Fruit fly (Drosophila melanogaster) whole organism, embryonic: ENCODE results near the gene Pits.

Experiments used
- ATbp ChIP-seq: fragments of 200-800 bp; sonication (Bioruptor generic); optimal IDR thresholded peaks from 2 replicates; lab custom pipeline; 2017; ENCODE audit warnings: missing biosample characterization, mild to moderate bottlenecking, missing genetic modification characterization, missing genetic modification reagents
- Adf1 ChIP-seq: fragments of 200-800 bp; sonication (Bioruptor generic); IDR thresholded peaks from 2 replicates; pipeline ENCODE4 v1.3.6; 2022; ENCODE audit warnings: missing biosample characterization, missing genetic modification characterization
- Aef1 ChIP-seq: fragments of 200-800 bp; sonication (Bioruptor generic); IDR thresholded peaks from 3 replicates; pipeline ENCODE4 v1.3.6; 2022; ENCODE audit warnings: missing biosample characterization, missing genetic modification characterization
- Atf6 ChIP-seq: fragments of 200-800 bp; sonication (Bioruptor generic); IDR thresholded peaks from 2 replicates; pipeline ENCODE4 v1.3.6; 2022; ENCODE audit warnings: missing biosample characterization, missing genetic modification characterization
- Bgb ChIP-seq: fragments of 200-800 bp; sonication (Bioruptor generic); IDR thresholded peaks from 2 replicates; pipeline ENCODE4 v1.3.6; 2022; ENCODE audit warnings: missing biosample characterization, missing genetic modification characterization; ENCODE audit not compliant: partially characterized antibody
- CG11456 ChIP-seq: fragments of 200-800 bp; sonication (Bioruptor generic); IDR thresholded peaks from 3 replicates; pipeline ENCODE4 v1.3.6; 2022; ENCODE audit warnings: missing biosample characterization, missing genetic modification characterization
- CG12104 ChIP-seq: fragments of 200-800 bp; sonication (Bioruptor generic); optimal IDR thresholded peaks from 3 replicates; lab custom pipeline; 2016; ENCODE audit warnings: missing biosample characterization, missing genetic modification characterization
- CG12299 ChIP-seq: fragments of 200-800 bp; sonication (Bioruptor generic); optimal IDR thresholded peaks from 2 replicates; lab custom pipeline; 2018; ENCODE audit warnings: missing biosample characterization, mild to moderate bottlenecking, missing genetic modification characterization
- CG12744 ChIP-seq: fragments of 200-800 bp; sonication (Bioruptor generic); optimal IDR thresholded peaks from 2 replicates; lab custom pipeline; 2016; ENCODE audit warnings: missing biosample characterization, missing genetic modification characterization
- CG13287 ChIP-seq: fragments of 200-800 bp; sonication (Bioruptor generic); IDR thresholded peaks from 2 replicates; pipeline ENCODE4 v1.3.6; 2022; ENCODE audit warnings: missing biosample characterization, missing genetic modification characterization; ENCODE audit not compliant: partially characterized antibody
- CG13624 ChIP-seq: fragments of 200-800 bp; sonication (Bioruptor generic); optimal IDR thresholded peaks from 2 replicates; lab custom pipeline; 2016; ENCODE audit warnings: missing biosample characterization, missing genetic modification characterization
- CG14667 ChIP-seq: fragments of 200-800 bp; sonication (Bioruptor generic); IDR thresholded peaks from 2 replicates; pipeline ENCODE4 v1.3.6; 2022; ENCODE audit warnings: missing biosample characterization, missing genetic modification characterization
- CG14710 ChIP-seq: fragments of 200-800 bp; sonication (Bioruptor generic); optimal IDR thresholded peaks from 3 replicates; lab custom pipeline; 2019; ENCODE audit warnings: missing biosample characterization, mild to moderate bottlenecking, missing genetic modification characterization, moderate library complexity
- CG15514 ChIP-seq: fragments of 200-800 bp; sonication (Bioruptor generic); optimal IDR thresholded peaks from 3 replicates; lab custom pipeline; 2017; ENCODE audit warnings: missing biosample characterization, missing genetic modification characterization, mild to moderate bottlenecking, moderate library complexity, missing genetic modification reagents
- CG17568 ChIP-seq: fragments of 200-800 bp; sonication (Bioruptor generic); optimal IDR thresholded peaks from 2 replicates; lab custom pipeline; 2018; ENCODE audit warnings: missing biosample characterization, mild to moderate bottlenecking, missing genetic modification characterization, moderate library complexity
- CG2116 ChIP-seq: fragments of 200-800 bp; sonication (Bioruptor generic); optimal IDR thresholded peaks from 3 replicates; lab custom pipeline; 2018; ENCODE audit warnings: missing biosample characterization, mild to moderate bottlenecking, missing genetic modification characterization
- CG2120 ChIP-seq: fragments of 200-800 bp; sonication (Bioruptor generic); optimal IDR thresholded peaks from 3 replicates; lab custom pipeline; 2016; ENCODE audit warnings: missing biosample characterization, missing genetic modification characterization
- CG31224 ChIP-seq: fragments of 200-800 bp; sonication (Bioruptor generic); IDR thresholded peaks from 2 replicates; pipeline ENCODE4 v1.3.6; 2022; ENCODE audit warnings: missing biosample characterization, missing genetic modification characterization
- CG32532 ChIP-seq: fragments of 200-800 bp; sonication (Bioruptor generic); IDR thresholded peaks from 2 replicates; pipeline ENCODE4 v1.3.6; 2022; ENCODE audit warnings: missing biosample characterization, missing genetic modification characterization
- CG34422 ChIP-seq: fragments of 200-800 bp; sonication (Bioruptor generic); IDR thresholded peaks from 3 replicates; pipeline ENCODE4 v1.3.6; 2022; ENCODE audit warnings: missing biosample characterization, missing genetic modification characterization
- CG3838 ChIP-seq: fragments of 200-800 bp; sonication (Bioruptor generic); optimal IDR thresholded peaks from 3 replicates; lab custom pipeline; 2016; ENCODE audit warnings: missing biosample characterization, missing genetic modification characterization
- CG4854 ChIP-seq: fragments of 200-800 bp; sonication (Bioruptor generic); optimal IDR thresholded peaks from 2 replicates; lab custom pipeline; 2016; ENCODE audit warnings: missing biosample characterization, missing genetic modification characterization, inconsistent platforms
- CG5180 ChIP-seq: fragments of 200-800 bp; sonication (Bioruptor generic); optimal IDR thresholded peaks from 3 replicates; lab custom pipeline; 2017; ENCODE audit warnings: missing biosample characterization, missing genetic modification characterization, mild to moderate bottlenecking, moderate library complexity, missing genetic modification reagents
- CG6683 ChIP-seq: fragments of 200-800 bp; sonication (Bioruptor generic); optimal IDR thresholded peaks from 2 replicates; lab custom pipeline; 2017; ENCODE audit warnings: missing biosample characterization, mild to moderate bottlenecking, missing genetic modification characterization, missing genetic modification reagents
- CG7556 ChIP-seq: fragments of 200-800 bp; sonication (Bioruptor generic); optimal IDR thresholded peaks from 2 replicates; lab custom pipeline; 2017; ENCODE audit warnings: missing biosample characterization, mild to moderate bottlenecking, missing genetic modification characterization
- Doc2 ChIP-seq: fragments of 200-800 bp; sonication (Bioruptor generic); IDR thresholded peaks from 2 replicates; pipeline ENCODE4 v1.3.6; 2022; ENCODE audit warnings: missing biosample characterization, missing genetic modification characterization
- Eip74EF ChIP-seq, 2 experiments: fragments of 200-800 bp in 1 of 2; fragments of >200 bp in 1 of 2; sonication (Bioruptor generic) in 1 of 2; optimal IDR thresholded peaks; 2 replicates each; lab custom pipeline; 2017 to 2019; ENCODE audit warnings: missing biosample characterization in 2 of 2, missing genetic modification characterization in 2 of 2, mild to moderate bottlenecking in 1 of 2, moderate library complexity in 1 of 2
- Elba2 ChIP-seq: fragments of 200-800 bp; sonication (Bioruptor generic); optimal IDR thresholded peaks from 3 replicates; lab custom pipeline; 2016; ENCODE audit warnings: missing biosample characterization, missing genetic modification characterization
- GATAe ChIP-seq: fragments of 200-800 bp; sonication (Bioruptor generic); conservative IDR thresholded peaks from 2 replicates; pipeline ENCODE4 v1.3.6; 2022; ENCODE audit warnings: missing biosample characterization, missing genetic modification characterization
- HLH3B ChIP-seq: fragments of 200-800 bp; sonication (Bioruptor generic); IDR thresholded peaks from 2 replicates; pipeline ENCODE4 v1.3.6; 2022; ENCODE audit warnings: missing biosample characterization, missing genetic modification characterization
- HmgZ ChIP-seq: fragments of 200-800 bp; sonication (Bioruptor generic); optimal IDR thresholded peaks from 2 replicates; lab custom pipeline; 2018; ENCODE audit warnings: missing biosample characterization, mild to moderate bottlenecking, missing genetic modification characterization
- Hr51 ChIP-seq, 2 experiments: fragments of 200-800 bp; sonication (Bioruptor generic); optimal IDR thresholded peaks; 2 replicates in 1 of 2; 3 replicates in 1 of 2; lab custom pipeline; 2016 to 2018; ENCODE audit warnings: missing biosample characterization in 2 of 2, missing genetic modification characterization in 2 of 2, mild to moderate bottlenecking in 1 of 2, moderate library complexity in 1 of 2
- Ravus ChIP-seq: fragments of 200-800 bp; sonication (Bioruptor generic); IDR thresholded peaks from 2 replicates; pipeline ENCODE4 v1.3.6; 2022; ENCODE audit warnings: missing biosample characterization, missing genetic modification characterization
- Rfx ChIP-seq: fragments of 200-800 bp; sonication (Bioruptor generic); IDR thresholded peaks from 2 replicates; pipeline ENCODE4 v1.3.6; 2022; ENCODE audit warnings: missing biosample characterization, missing genetic modification characterization
- Six4 ChIP-seq: fragments of 200-800 bp; sonication (Bioruptor generic); optimal IDR thresholded peaks from 2 replicates; lab custom pipeline; 2016; ENCODE audit warnings: missing biosample characterization, missing genetic modification characterization
- Xbp1 ChIP-seq: fragments of 200-800 bp; sonication (Bioruptor generic); optimal IDR thresholded peaks from 3 replicates; lab custom pipeline; 2016; ENCODE audit warnings: missing biosample characterization, mild to moderate bottlenecking, missing genetic modification characterization
- cg ChIP-seq: fragments of 200-800 bp; sonication (Bioruptor generic); optimal IDR thresholded peaks from 3 replicates; lab custom pipeline; 2019; ENCODE audit warnings: missing biosample characterization, mild to moderate bottlenecking, missing genetic modification characterization, moderate library complexity
- chm ChIP-seq: fragments of 200-800 bp; sonication (Bioruptor generic); IDR thresholded peaks from 2 replicates; pipeline ENCODE4 v1.3.6; 2022; ENCODE audit warnings: missing biosample characterization, missing genetic modification characterization
- ci ChIP-seq: fragments of 200-800 bp; sonication (Bioruptor generic); IDR thresholded peaks from 3 replicates; pipeline ENCODE4 v1.3.6; 2022; ENCODE audit warnings: missing biosample characterization, missing genetic modification characterization
- ewg ChIP-seq: fragments of 200-800 bp; sonication (Bioruptor generic); optimal IDR thresholded peaks from 3 replicates; lab custom pipeline; 2017; ENCODE audit warnings: mild to moderate bottlenecking, missing biosample characterization, missing genetic modification reagents, missing genetic modification characterization
- fru ChIP-seq: fragments of >200 bp; optimal IDR thresholded peaks from 2 replicates; lab custom pipeline; 2017
- gsb ChIP-seq: fragments of 200-800 bp; sonication (Bioruptor generic); IDR thresholded peaks from 2 replicates; pipeline ENCODE4 v1.3.6; 2022; ENCODE audit warnings: missing biosample characterization, missing genetic modification characterization
- ham ChIP-seq: fragments of 200-800 bp; sonication (Bioruptor generic); IDR thresholded peaks from 2 replicates; pipeline ENCODE4 v1.3.6; 2022; ENCODE audit warnings: missing biosample characterization, missing genetic modification characterization
- luna ChIP-seq: fragments of 200-800 bp; sonication (Bioruptor generic); optimal IDR thresholded peaks from 2 replicates; lab custom pipeline; 2016; ENCODE audit warnings: missing biosample characterization, missing genetic modification characterization
- oc ChIP-seq: fragments of 200-800 bp; sonication (Bioruptor generic); optimal IDR thresholded peaks from 2 replicates; lab custom pipeline; 2018; ENCODE audit warnings: missing biosample characterization, mild to moderate bottlenecking, missing genetic modification characterization, moderate library complexity
- odd ChIP-seq: fragments of 200-800 bp; sonication (Bioruptor generic); optimal IDR thresholded peaks from 2 replicates; lab custom pipeline; 2017; ENCODE audit warnings: missing biosample characterization, mild to moderate bottlenecking, missing genetic modification characterization
- phol ChIP-seq: fragments of 200-800 bp; sonication (Bioruptor generic); optimal IDR thresholded peaks from 3 replicates; lab custom pipeline; 2018; ENCODE audit warnings: missing biosample characterization, mild to moderate bottlenecking, missing genetic modification characterization, moderate library complexity
- sisA ChIP-seq: fragments of 200-800 bp; sonication (Bioruptor generic); IDR thresholded peaks from 2 replicates; pipeline ENCODE4 v1.3.6; 2022; ENCODE audit warnings: missing biosample characterization, missing genetic modification characterization
- slou ChIP-seq: fragments of 200-800 bp; sonication (Bioruptor generic); optimal IDR thresholded peaks from 3 replicates; lab custom pipeline; 2016; ENCODE audit warnings: missing biosample characterization, missing genetic modification characterization
- sug ChIP-seq: fragments of 200-800 bp; optimal IDR thresholded peaks from 2 replicates; lab custom pipeline; 2019; ENCODE audit warnings: missing biosample characterization, mild to moderate bottlenecking, missing genetic modification characterization, moderate library complexity
- tin ChIP-seq: fragments of 200-800 bp; sonication (Bioruptor generic); optimal IDR thresholded peaks from 3 replicates; lab custom pipeline; 2016; ENCODE audit warnings: missing biosample characterization, missing genetic modification characterization

The Pits gene

dm6 chrX:12567663-12568062, 15.3 kb downstream of the Pits start (continued):
- peak; percentile 57 for TF ChIP-seq Xbp1 (GFP tag; lab: Kevin White, UChicago)
- TF ChIP-seq HLH3B (GFP tag; lab: Robert Waterston, UW) = peak; percentile 88
- TF ChIP-seq CG7556 (GFP tag; lab: Kevin White, UChicago) = peak; percentile 89
- no peak for TF ChIP-seq CG13287 (GFP tag; lab: Robert Waterston, UW)
- TF ChIP-seq CG31224 = peak; percentile 70
- peak; percentile 72 for TF ChIP-seq ATbp
- TF ChIP-seq CG5180 (GFP tag; lab: Kevin White, UChicago) = peak; percentile 55
- TF ChIP-seq slou (GFP tag; lab: Kevin White, UChicago) = peak; percentile 55
- TF ChIP-seq Elba2 (GFP tag; lab: Kevin White, UChicago) = no peak
- no peak for TF ChIP-seq luna
- TF ChIP-seq Hr51 (GFP tag; optimal IDR thresholded peaks at IDR 0.05; lab: Kevin White, UChicago) = peak in 1 of 2 experiments; percentile 86
- no peak for TF ChIP-seq Bgb
- TF ChIP-seq ewg (GFP tag; lab: Kevin White, UChicago) = peak; percentile 57
- peak; percentile 42 for TF ChIP-seq gsb (GFP tag; lab: Robert Waterston, UW)
- peak; percentile 85 for TF ChIP-seq sug
- peak; percentile 89 for TF ChIP-seq CG12299 (tag; lab: Kevin White, UChicago)
- no peak; the same call in 1 of the 2 replicates for TF ChIP-seq CG14667 (GFP tag; lab: Robert Waterston, UW)
- TF ChIP-seq CG32532 = peak; percentile 90
- peak; percentile 88 for TF ChIP-seq Atf6
- peak; percentile 68 for TF ChIP-seq CG34422 (GFP tag; lab: Robert Waterston, UW)
- no peak for TF ChIP-seq CG3838 (GFP tag; lab: Kevin White, UChicago)
- TF ChIP-seq fru = no peak
- TF ChIP-seq Adf1 (GFP tag; lab: Robert Waterston, UW) = peak; percentile 63
- peak in 1 of 2 experiments; percentile 60 for TF ChIP-seq Eip74EF (GFP tag; optimal IDR thresholded peaks at IDR 0.05; lab: Kevin White, UChicago)
- peak; percentile 27; the same call in 1 of the 2 replicates for TF ChIP-seq chm (GFP tag; lab: Robert Waterston, UW)
- TF ChIP-seq CG4854 = no peak
- peak; percentile 68 for TF ChIP-seq odd (GFP tag; lab: Kevin White, UChicago)
- peak; percentile 69 for TF ChIP-seq CG2120 (GFP tag; lab: Kevin White, UChicago)
- peak; percentile 79 for TF ChIP-seq Rfx (GFP tag; lab: Robert Waterston, UW)
- peak; percentile 67; the same call in 2 of the 3 replicates for TF ChIP-seq Aef1 (GFP tag; lab: Robert Waterston, UW)
- TF ChIP-seq cg (GFP tag; lab: Kevin White, UChicago) = no peak
- TF ChIP-seq CG12744 (GFP tag; lab: Kevin White, UChicago) = no peak
- peak; percentile 72 for TF ChIP-seq phol (tag; lab: Kevin White, UChicago)
- TF ChIP-seq CG13624 (GFP tag; lab: Kevin White, UChicago) = no peak
- TF ChIP-seq Doc2 (GFP tag; lab: Robert Waterston, UW) = no peak
- peak; percentile 15 for TF ChIP-seq CG2116
- peak; percentile 78 for TF ChIP-seq oc (tag; lab: Kevin White, UChicago)
- TF ChIP-seq ham (GFP tag; lab: Robert Waterston, UW) = peak; percentile 33; the same call in 1 of the 2 replicates
- peak; percentile 37 for TF ChIP-seq Ravus (GFP tag; lab: Robert Waterston, UW)
- peak; percentile 77; the same call in 2 of the 3 replicates for TF ChIP-seq ci (GFP tag; lab: Robert Waterston, UW)
- peak; percentile 57 for TF ChIP-seq sisA (GFP tag; lab: Robert Waterston, UW)
- peak; percentile 69; the same call in 2 of the 3 replicates for TF ChIP-seq CG11456 (GFP tag; lab: Robert Waterston, UW)
- peak; percentile 83 for TF ChIP-seq CG6683 (GFP tag; lab: Kevin White, UChicago)
- TF ChIP-seq tin (GFP tag; lab: Kevin White, UChicago) = peak; percentile 66
- TF ChIP-seq HmgZ (tag; lab: Kevin White, UChicago) = peak; percentile 78
- TF ChIP-seq CG12104 (GFP tag; lab: Kevin White, UChicago) = peak; percentile 55
- TF ChIP-seq GATAe = no peak
- peak; percentile 21 for TF ChIP-seq Six4 (GFP tag; lab: Kevin White, UChicago)
- TF ChIP-seq CG14710 = peak; percentile 48
- peak; percentile 55 for TF ChIP-seq CG17568 (GFP tag; lab: Kevin White, UChicago)
- peak; percentile 79 for TF ChIP-seq CG15514 (GFP tag; lab: Kevin White, UChicago)
